Worm (Caenorhabditis elegans): ENCODE data around the gene C46C2.5.

The C46C2.5 gene

ce11 chrIV:9196755-9197154, 4.3 kb upstream of the C46C2.5 start (continued):
- TF ChIP-seq mep-1 (tag; optimal IDR thresholded peaks at IDR 0.05) (peak; percentile 56), egl-27 (tag; optimal IDR thresholded peaks at IDR 0.05) (no peak), fkh-10 (GFP tag; optimal IDR thresholded peaks at IDR 0.05) (peak; percentile 5), ceh-62 (tag; optimal IDR thresholded peaks at IDR 0.05) (no peak), daf-16 (GFP tag; optimal IDR thresholded peaks at IDR 0.05) (peak in 1 of 2 experiments; percentile 44), daf-16 (tag; optimal IDR thresholded peaks at IDR 0.05) (peak; percentile 42), mes-2 (tag; optimal IDR thresholded peaks at IDR 0.05; ENCODE audit: poor library complexity, severe bottlenecking) (peak; percentile 82), saeg-2 (GFP tag; IDR thresholded peaks at IDR 0.05) (0 out of 2 replicates have a peak, but pooled peaks have one; percentile 8), jun-1 (tag; optimal IDR thresholded peaks at IDR 0.05) (peak; percentile 41), tra-1 (GFP tag; IDR thresholded peaks at IDR 0.05) (peak; percentile 65; the same call in 1 of the 2 replicates), hif-1 (tag; optimal IDR thresholded peaks at IDR 0.05) (peak in 1 of 2 experiments; percentile 69), hlh-11 (tag; optimal IDR thresholded peaks at IDR 0.05) (peak; percentile 67), dmd-9 (GFP tag; IDR thresholded peaks at IDR 0.05) (no peak), lin-29 (GFP tag; IDR thresholded peaks at IDR 0.05) (no peak), unc-62 (GFP tag; optimal IDR thresholded peaks at IDR 0.05 in 1 of 2) (peak in 1 of 2 experiments; percentile 14), unc-62 (tag; optimal IDR thresholded peaks at IDR 0.05) (no peak), lsy-2 (tag; optimal IDR thresholded peaks at IDR 0.05) (peak in 1 of 2 experiments; percentile 63), F37D6.2 (tag; optimal IDR thresholded peaks at IDR 0.05) (peak; percentile 16), duxl-1 (tag; optimal IDR thresholded peaks at IDR 0.05; ENCODE audit: poor library complexity) (peak; percentile 18), rbr-2 (tag; optimal IDR thresholded peaks at IDR 0.05) (peak; percentile 21), mdl-1 (tag; optimal IDR thresholded peaks at IDR 0.05) (peak in 1 of 2 experiments; percentile 45), sdz-12 (GFP tag; optimal IDR thresholded peaks at IDR 0.05) (no peak), zip-11 (GFP tag; IDR thresholded peaks at IDR 0.05) (no peak), egl-43 (GFP tag; IDR thresholded peaks at IDR 0.05) (peak; percentile 82), dve-1 (tag; optimal IDR thresholded peaks at IDR 0.05; ENCODE audit: insufficient read depth) (peak; percentile 50), ceh-20 (GFP tag; IDR thresholded peaks at IDR 0.05) (peak; percentile 77; the same call in 1 of the 2 replicates), attf-4 (tag; optimal IDR thresholded peaks at IDR 0.05) (no peak), nhr-42 (GFP tag; IDR thresholded peaks at IDR 0.05) (0 out of 2 replicates have a peak, but pooled peaks have one; percentile 33), pha-4 (GFP tag; IDR thresholded peaks at IDR 0.05) (peak; percentile 60), pha-4 (tag; optimal IDR thresholded peaks at IDR 0.05) (peak; percentile 83), dpl-1 (GFP tag; optimal IDR thresholded peaks at IDR 0.05) (peak; percentile 37), nhr-11 (tag; optimal IDR thresholded peaks at IDR 0.05) (peak; percentile 73)

ce11 chrIV:9196023-9196636, 3.7 kb upstream of the C46C2.5 start:
- TF ChIP-seq dmd-8 (GFP tag; IDR thresholded peaks at IDR 0.05) (peak; percentile 86), tra-1 (GFP tag; IDR thresholded peaks at IDR 0.05) (peak; percentile 99), aha-1 (tag) (peak; percentile 9), F49E8.2 (tag; optimal IDR thresholded peaks at IDR 0.05; ENCODE audit: borderline replicate concordance) (peak; percentile 93), mxl-2 (GFP tag; conservative IDR thresholded peaks at IDR 0.05) (peak; percentile 89), tag-97 (GFP tag; IDR thresholded peaks at IDR 0.05) (peak; percentile 89; the same call in 1 of the 2 replicates), Y48G9A.11 (GFP tag; IDR thresholded peaks at IDR 0.05) (peak; percentile 99), mdt-29 (GFP tag; IDR thresholded peaks at IDR 0.05) (peak; percentile 97), duxl-1 (tag; optimal IDR thresholded peaks at IDR 0.05; ENCODE audit: poor library complexity) (peak; percentile 56), nhr-41 (GFP tag; IDR thresholded peaks at IDR 0.05) (peak; percentile 71; the same call in 1 of the 2 replicates), hmg-1.1 (GFP tag; IDR thresholded peaks at IDR 0.05) (peak; percentile 79), madf-9 (GFP tag; conservative IDR thresholded peaks at IDR 0.05) (peak; percentile 95), spr-1 (tag; optimal IDR thresholded peaks at IDR 0.05) (peak; percentile 29), zip-11 (GFP tag; IDR thresholded peaks at IDR 0.05) (0 out of 2 replicates have a peak, but pooled peaks have one; percentile 56), ceh-20 (GFP tag; IDR thresholded peaks at IDR 0.05) (peak; percentile 95), Y75B8A.6 (GFP tag; IDR thresholded peaks at IDR 0.05) (peak; percentile 92), lim-7 (GFP tag; IDR thresholded peaks at IDR 0.05) (0 out of 2 replicates have a peak, but pooled peaks have one; percentile 45), snpc-1.2 (GFP tag; IDR thresholded peaks at IDR 0.05) (peak; percentile 99), D1046.2 (GFP tag; IDR thresholded peaks at IDR 0.05) (peak; percentile 96), zfp-3 (GFP tag; conservative IDR thresholded peaks at IDR 0.05) (peak; percentile 98), lin-38 (GFP tag; IDR thresholded peaks at IDR 0.05) (peak; percentile 97), lsy-2 (tag; optimal IDR thresholded peaks at IDR 0.05) (peak in 1 of 2 experiments; percentile 33), dve-1 (tag; optimal IDR thresholded peaks at IDR 0.05; ENCODE audit: insufficient read depth) (peak; percentile 31)

All from whole organism, L4 larva.